Worm (Caenorhabditis elegans) whole organism, L2 larva: ENCODE results near the gene nhr-61.

Experiments used
- C34F6.9 ChIP-seq: fragments of 150-350 bp; optimal IDR thresholded peaks from 2 replicates; lab custom pipeline; 2014; ENCODE audit warnings: missing biosample characterization, missing genetic modification characterization
- F13H6.1 ChIP-seq: sonication (generic microtip); optimal IDR thresholded peaks from 2 replicates; lab custom pipeline; 2016; ENCODE audit warnings: missing genetic modification characterization, missing compliant biosample characterization
- R02D3.7 ChIP-seq: fragments of 150-350 bp; optimal IDR thresholded peaks from 2 replicates; lab custom pipeline; 2014; ENCODE audit warnings: missing biosample characterization, missing genetic modification characterization
- Y55F3AM.14 ChIP-seq: fragments of 200-800 bp; sonication (Bioruptor generic); optimal IDR thresholded peaks from 2 replicates; lab custom pipeline; 2018; ENCODE audit warnings: mild to moderate bottlenecking, missing genetic modification characterization, missing compliant biosample characterization
- ZK546.5 ChIP-seq: sonication (generic microtip); optimal IDR thresholded peaks from 2 replicates; lab custom pipeline; 2017; ENCODE audit warnings: missing biosample characterization, missing genetic modification characterization
- alr-1 ChIP-seq: fragments of 150-350 bp; optimal IDR thresholded peaks from 2 replicates; lab custom pipeline; 2014; ENCODE audit warnings: missing biosample characterization, missing genetic modification characterization
- aly-2 ChIP-seq: fragments of 150-350 bp; optimal IDR thresholded peaks from 2 replicates; lab custom pipeline; 2014; ENCODE audit warnings: missing biosample characterization, missing genetic modification characterization
- ama-1 ChIP-seq: fragments of 150-350 bp; optimal IDR thresholded peaks from 2 replicates; lab custom pipeline; 2018; ENCODE audit warnings: inconsistent platforms
- blmp-1 ChIP-seq: sonication (generic microtip); optimal IDR thresholded peaks from 2 replicates; lab custom pipeline; 2017; ENCODE audit warnings: missing genetic modification characterization, mild to moderate bottlenecking, missing compliant biosample characterization, antibody characterized with exemption, moderate library complexity; ENCODE audit not compliant: insufficient read depth
- ceh-82 ChIP-seq: fragments of 150-350 bp; optimal IDR thresholded peaks from 2 replicates; lab custom pipeline; 2014; ENCODE audit warnings: missing biosample characterization, missing genetic modification characterization
- crh-2 ChIP-seq: sonication (generic microtip); optimal IDR thresholded peaks from 2 replicates; lab custom pipeline; 2017; ENCODE audit warnings: missing biosample characterization, missing genetic modification characterization
- egl-27 ChIP-seq: sonication (generic microtip); optimal IDR thresholded peaks from 3 replicates; lab custom pipeline; 2017; ENCODE audit warnings: missing biosample characterization, missing genetic modification reagents, missing genetic modification characterization
- elt-1 ChIP-seq: fragments of 150-350 bp; optimal IDR thresholded peaks from 2 replicates; lab custom pipeline; 2014; ENCODE audit warnings: missing biosample characterization, missing genetic modification characterization
- elt-3 ChIP-seq: sonication (generic microtip); optimal IDR thresholded peaks from 2 replicates; lab custom pipeline; 2017; ENCODE audit warnings: missing biosample characterization, missing genetic modification characterization
- gmeb-1 ChIP-seq: fragments of 150-350 bp; optimal IDR thresholded peaks from 2 replicates; lab custom pipeline; 2014; ENCODE audit warnings: missing biosample characterization, missing genetic modification characterization
- lin-11 ChIP-seq: fragments of 150-350 bp; sonication (generic microtip); optimal IDR thresholded peaks from 2 replicates; lab custom pipeline; 2014; ENCODE audit warnings: missing biosample characterization, missing genetic modification characterization, inconsistent platforms, mixed read lengths
- lsy-2 ChIP-seq, 2 experiments: fragments of 150-350 bp in 1 of 2; sonication (generic microtip) in 1 of 2; optimal IDR thresholded peaks; 2 replicates each; lab custom pipeline; 2014 to 2017; ENCODE audit warnings: missing biosample characterization in 2 of 2, missing genetic modification characterization in 2 of 2
- mab-5 ChIP-seq: fragments of 150-350 bp; optimal IDR thresholded peaks from 2 replicates; lab custom pipeline; 2014; ENCODE audit warnings: missing biosample characterization, missing genetic modification characterization
- mbf-1 ChIP-seq: sonication (generic microtip); optimal IDR thresholded peaks from 2 replicates; lab custom pipeline; 2017; ENCODE audit warnings: missing biosample characterization, missing genetic modification characterization
- mdl-1 ChIP-seq, 2 experiments: fragments of 150-350 bp in 1 of 2; sonication (generic microtip) in 1 of 2; optimal IDR thresholded peaks; 2 replicates each; lab custom pipeline; 2017; ENCODE audit warnings: missing biosample characterization in 2 of 2, missing genetic modification characterization in 2 of 2
- nhr-10 ChIP-seq: sonication (generic microtip); optimal IDR thresholded peaks from 2 replicates; lab custom pipeline; 2017; ENCODE audit warnings: missing biosample characterization, missing genetic modification characterization
- nhr-11 ChIP-seq: fragments of 150-350 bp; optimal IDR thresholded peaks from 2 replicates; lab custom pipeline; 2014; ENCODE audit warnings: missing biosample characterization, missing genetic modification characterization
- nhr-129 ChIP-seq: fragments of 150-350 bp; optimal IDR thresholded peaks from 2 replicates; lab custom pipeline; 2014; ENCODE audit warnings: missing biosample characterization, missing genetic modification characterization
- nhr-23 ChIP-seq: fragments of 150-350 bp; optimal IDR thresholded peaks from 2 replicates; lab custom pipeline; 2014; ENCODE audit warnings: missing biosample characterization, missing genetic modification reagents, missing genetic modification characterization
- nhr-237 ChIP-seq: fragments of 150-350 bp; optimal IDR thresholded peaks from 2 replicates; lab custom pipeline; 2014; ENCODE audit warnings: missing biosample characterization, missing genetic modification characterization
- nhr-25 ChIP-seq: fragments of 150-350 bp; sonication (generic microtip); optimal IDR thresholded peaks from 3 replicates; lab custom pipeline; 2014; ENCODE audit warnings: missing biosample characterization, missing genetic modification characterization
- nhr-6 ChIP-seq: fragments of 150-350 bp; optimal IDR thresholded peaks from 2 replicates; lab custom pipeline; 2014; ENCODE audit warnings: missing biosample characterization, missing genetic modification characterization
- nhr-77 ChIP-seq: fragments of 150-350 bp; optimal IDR thresholded peaks from 2 replicates; lab custom pipeline; 2014; ENCODE audit warnings: missing biosample characterization, missing genetic modification characterization
- peb-1 ChIP-seq: fragments of 150-350 bp; optimal IDR thresholded peaks from 2 replicates; lab custom pipeline; 2014; ENCODE audit warnings: missing biosample characterization, missing genetic modification characterization
- skn-1 ChIP-seq: sonication (generic microtip); optimal IDR thresholded peaks from 2 replicates; lab custom pipeline; 2017; ENCODE audit warnings: missing biosample characterization, missing genetic modification characterization
- sma-3 ChIP-seq: sonication (generic microtip); optimal IDR thresholded peaks from 2 replicates; lab custom pipeline; 2016; ENCODE audit warnings: missing genetic modification reagents, missing genetic modification characterization, missing compliant biosample characterization
- snpc-4 ChIP-seq: fragments of 150-350 bp; optimal IDR thresholded peaks from 2 replicates; lab custom pipeline; 2014; ENCODE audit warnings: missing biosample characterization, missing genetic modification characterization
- unc-39 ChIP-seq: fragments of 150-350 bp; optimal IDR thresholded peaks from 2 replicates; lab custom pipeline; 2014; ENCODE audit warnings: missing biosample characterization, missing genetic modification characterization
- unc-55 ChIP-seq: fragments of 150-350 bp; sonication (generic microtip); optimal IDR thresholded peaks from 3 replicates; lab custom pipeline; 2014; ENCODE audit warnings: missing biosample characterization, missing genetic modification reagents, missing genetic modification characterization
- zag-1 ChIP-seq: fragments of 150-350 bp; optimal IDR thresholded peaks from 2 replicates; lab custom pipeline; 2014; ENCODE audit warnings: missing biosample characterization, missing genetic modification characterization
- ztf-1 ChIP-seq: fragments of 200-800 bp; sonication (Bioruptor generic); conservative IDR thresholded peaks from 2 replicates; pipeline ENCODE4 v1.3.6; 2022; ENCODE audit warnings: missing genetic modification characterization, missing compliant biosample characterization
- ztf-11 ChIP-seq: sonication (generic microtip); optimal IDR thresholded peaks from 2 replicates; lab custom pipeline; 2017; ENCODE audit warnings: missing biosample characterization, missing genetic modification characterization

The nhr-61 gene

DNA sequence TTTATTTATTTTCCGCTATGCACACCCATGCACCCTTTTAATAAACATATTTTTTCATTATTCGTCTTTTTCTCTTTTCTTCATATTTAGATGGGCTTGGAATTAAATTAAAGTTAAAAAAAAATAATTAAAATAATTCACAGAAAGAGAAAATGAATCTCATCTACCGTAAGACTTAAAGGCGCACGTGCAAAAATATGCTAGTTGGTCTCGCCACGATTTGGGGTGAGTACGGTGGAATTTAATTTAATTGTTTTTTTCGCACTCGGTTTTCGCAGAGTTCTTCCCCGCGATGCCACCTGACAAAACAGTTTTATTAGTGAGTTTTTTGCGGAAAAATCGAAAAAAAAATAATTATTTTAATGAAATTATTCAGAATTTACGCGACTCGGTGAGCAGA lies 40.3 kb downstream of the nhr-61 start, which contains the start of gene Y54E2A.8:
TSS of gene Y54E2A.8 (plus strand) at position 254 of the 400 bp plus-strand sequence.
- TF ChIP-seq ZK546.5 (no peak), C34F6.9 (tag; lab: Kevin White, UChicago) (no peak), zag-1 (tag; lab: Kevin White, UChicago) (no peak), unc-39 (tag; lab: Kevin White, UChicago) (no peak), nhr-23 (tag; lab: Kevin White, UChicago) (no peak), nhr-129 (tag; lab: Kevin White, UChicago) (no peak), nhr-237 (tag; lab: Kevin White, UChicago) (no peak), alr-1 (tag; lab: Kevin White, UChicago) (no peak), mdl-1 (tag; optimal IDR thresholded peaks at IDR 0.05; lab: Kevin White, UChicago) (no peak), ceh-82 (tag; lab: Kevin White, UChicago) (no peak), lin-11 (tag; lab: Kevin White, UChicago) (no peak), ama-1 (lab: Kevin White, UChicago) (no peak), Y55F3AM.14 (no peak)

DNA sequence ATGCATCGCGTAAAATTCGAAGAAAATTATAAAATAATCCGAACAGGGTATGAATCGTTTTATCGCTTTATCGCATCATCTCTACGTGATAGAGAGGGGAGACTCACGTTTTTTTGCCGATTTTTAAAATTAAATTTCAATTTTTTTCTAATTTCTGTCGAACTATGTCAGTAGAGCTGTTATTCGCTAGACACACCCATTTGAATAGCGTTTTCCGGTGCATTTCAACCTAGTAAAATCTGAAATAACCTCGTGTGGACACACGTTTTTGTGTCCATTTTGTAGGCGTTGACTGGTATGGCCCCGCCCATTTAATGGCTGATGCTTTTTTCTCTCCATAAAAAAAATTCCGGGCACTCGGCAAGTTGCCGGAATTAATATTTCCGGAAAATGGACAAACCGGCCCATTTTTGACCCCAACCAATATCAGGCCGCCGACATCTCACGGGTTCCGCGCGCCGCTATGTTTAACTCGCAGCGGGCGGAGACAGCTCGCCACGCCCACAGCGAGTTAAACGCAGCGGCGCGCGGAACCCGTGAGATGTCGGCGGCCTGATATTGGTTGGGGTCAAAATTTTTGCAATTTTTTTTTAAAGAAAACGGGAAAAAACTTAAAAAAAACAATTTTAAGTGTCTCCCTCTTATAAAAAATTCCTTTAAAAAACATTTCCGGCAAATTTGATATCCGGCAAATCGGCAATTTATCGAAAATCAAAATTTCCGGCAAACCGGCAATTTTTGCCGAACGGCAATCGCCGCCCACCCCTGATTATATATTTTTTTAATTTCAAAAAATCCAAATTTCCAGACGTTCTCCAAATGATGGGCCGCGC lies 45.2 kb downstream of the nhr-61 start, which contains the start of gene Y54E2A.7:
TSS of gene Y54E2A.7 (minus strand) at position 51 of the 833 bp plus-strand sequence.
- TF ChIP-seq egl-27 (no peak), nhr-10 (tag; lab: Kevin White, UChicago) (no peak), snpc-4 (no peak), lsy-2 (tag; optimal IDR thresholded peaks at IDR 0.05; lab: Kevin White, UChicago) (no peak), nhr-25 (tag; lab: Kevin White, UChicago) (no peak), unc-39 (tag; lab: Kevin White, UChicago) (no peak), nhr-77 (tag; lab: Kevin White, UChicago) (no peak), nhr-11 (tag; lab: Kevin White, UChicago) (no peak), nhr-23 (tag; lab: Kevin White, UChicago) (no peak), mab-5 (tag; lab: Kevin White, UChicago) (no peak)

DNA sequence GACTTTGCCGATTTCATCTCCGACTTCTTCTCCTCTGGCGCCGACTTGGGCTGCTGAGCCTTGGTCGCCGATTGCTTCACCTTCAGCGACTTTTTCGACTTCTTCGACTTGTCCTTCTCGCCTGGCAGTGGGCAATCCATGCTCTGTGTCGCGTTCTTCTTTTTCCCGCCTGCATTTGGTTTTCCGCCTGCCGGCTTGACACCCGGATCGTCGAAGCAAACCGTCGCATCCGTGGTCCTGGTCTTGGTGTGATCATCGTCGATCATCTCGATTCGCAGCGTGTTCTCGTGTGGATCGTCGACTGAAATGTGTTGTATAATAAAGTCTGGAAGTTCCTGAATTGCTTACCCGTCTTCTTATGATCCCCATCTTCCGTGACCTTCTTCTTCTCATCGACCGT lies 46.2 kb downstream of the nhr-61 start:
- no peak for TF ChIP-seq R02D3.7 (tag; lab: Kevin White, UChicago)
- TF ChIP-seq unc-39 (tag; lab: Kevin White, UChicago), result no peak
- TF ChIP-seq elt-1 (tag; lab: Kevin White, UChicago), result no peak
- no peak for TF ChIP-seq blmp-1 (tag; lab: Kevin White, UChicago)
- TF ChIP-seq egl-27, result no peak
- TF ChIP-seq skn-1 (tag; lab: Kevin White, UChicago), result no peak
- no peak for TF ChIP-seq unc-55 (GFP tag; lab: Kevin White, UChicago)
- TF ChIP-seq sma-3, result no peak
- no peak for TF ChIP-seq lsy-2 (tag; optimal IDR thresholded peaks at IDR 0.05; lab: Kevin White, UChicago)
- no peak for TF ChIP-seq ama-1 (lab: Kevin White, UChicago)
- no peak for TF ChIP-seq aly-2 (tag; lab: Kevin White, UChicago)
- TF ChIP-seq Y55F3AM.14, result no peak
- no peak for TF ChIP-seq ZK546.5
- no peak for TF ChIP-seq ztf-1 (GFP tag; lab: Robert Waterston, UW)
- no peak for TF ChIP-seq crh-2 (tag; lab: Kevin White, UChicago)
- TF ChIP-seq F13H6.1 (tag; lab: Kevin White, UChicago), result no peak

DNA sequence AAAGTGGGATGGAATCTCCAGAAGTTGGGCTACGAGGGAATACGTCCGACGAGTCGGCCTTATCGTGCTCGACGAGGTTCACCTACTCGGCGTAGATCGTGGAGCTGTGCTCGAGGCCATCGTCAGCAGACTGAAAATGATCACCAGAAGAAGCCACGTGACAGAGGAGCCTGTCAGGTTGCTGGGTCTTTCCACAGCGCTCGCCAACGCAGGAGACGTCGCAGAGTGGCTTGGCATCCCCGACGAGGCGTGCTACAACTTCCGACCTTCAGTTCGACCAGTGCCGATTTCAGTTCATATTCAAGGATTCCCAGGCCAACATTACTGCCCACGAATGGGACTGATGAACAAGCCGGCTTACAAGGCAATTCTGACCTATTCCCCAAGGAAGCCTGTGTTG lies 47.2 kb downstream of the nhr-61 start:
- TF ChIP-seq C34F6.9 (tag; lab: Kevin White, UChicago), result no peak
- no peak for TF ChIP-seq ceh-82 (tag; lab: Kevin White, UChicago)
- TF ChIP-seq sma-3, result no peak
- no peak for TF ChIP-seq nhr-23 (tag; lab: Kevin White, UChicago)
- no peak for TF ChIP-seq mab-5 (tag; lab: Kevin White, UChicago)
- no peak for TF ChIP-seq alr-1 (tag; lab: Kevin White, UChicago)
- no peak for TF ChIP-seq peb-1 (tag; lab: Kevin White, UChicago)
- no peak for TF ChIP-seq mbf-1 (tag; lab: Kevin White, UChicago)
- no peak for TF ChIP-seq nhr-11 (tag; lab: Kevin White, UChicago)
- TF ChIP-seq mdl-1 (tag; optimal IDR thresholded peaks at IDR 0.05; lab: Kevin White, UChicago), result no peak
- TF ChIP-seq zag-1 (tag; lab: Kevin White, UChicago), result no peak
- no peak for TF ChIP-seq nhr-25 (tag; lab: Kevin White, UChicago)
- TF ChIP-seq nhr-77 (tag; lab: Kevin White, UChicago), result no peak
- no peak for TF ChIP-seq nhr-6 (tag; lab: Kevin White, UChicago)
- no peak for TF ChIP-seq gmeb-1 (tag; lab: Kevin White, UChicago)
- TF ChIP-seq ztf-11 (tag; lab: Kevin White, UChicago), result no peak
- TF ChIP-seq R02D3.7 (tag; lab: Kevin White, UChicago), result no peak
- no peak for TF ChIP-seq F13H6.1 (tag; lab: Kevin White, UChicago)
- no peak for TF ChIP-seq elt-3
